Worm (Caenorhabditis elegans) whole organism, late embryonic: Measurements from ENCODE around the gene K04C1.3.

Experiments
- C38D4.7 ChIP-seq: fragments of 200-800 bp; sonication (Bioruptor generic); optimal IDR thresholded peaks from 2 replicates; lab custom pipeline; 2018; ENCODE audit warnings: mild to moderate bottlenecking, missing genetic modification characterization, moderate library complexity, missing compliant biosample characterization
- F13H6.1 ChIP-seq: sonication (generic microtip); optimal IDR thresholded peaks from 2 replicates; lab custom pipeline; 2016; ENCODE audit warnings: missing genetic modification characterization, missing compliant biosample characterization
- K02D7.2 ChIP-seq: sonication (generic microtip); optimal IDR thresholded peaks from 2 replicates; lab custom pipeline; 2017; ENCODE audit warnings: mild to moderate bottlenecking, missing genetic modification characterization, missing compliant biosample characterization
- K09A11.1 ChIP-seq: sonication (generic microtip); optimal IDR thresholded peaks from 2 replicates; lab custom pipeline; 2017; ENCODE audit warnings: antibody characterized with exemption, mild to moderate bottlenecking, missing genetic modification characterization, missing compliant biosample characterization; ENCODE audit not compliant: insufficient read depth
- Y22D7AL.16 ChIP-seq: sonication (generic microtip); optimal IDR thresholded peaks from 2 replicates; lab custom pipeline; 2016; ENCODE audit warnings: missing genetic modification characterization, missing compliant biosample characterization
- ceh-18 ChIP-seq: sonication (generic microtip); optimal IDR thresholded peaks from 2 replicates; lab custom pipeline; 2016; ENCODE audit warnings: missing genetic modification characterization, missing compliant biosample characterization
- ceh-19 ChIP-seq: fragments of 200-800 bp; sonication (Bioruptor generic); optimal IDR thresholded peaks from 2 replicates; lab custom pipeline; 2018; ENCODE audit warnings: mild to moderate bottlenecking, missing genetic modification characterization, missing compliant biosample characterization
- ceh-2 ChIP-seq: sonication (generic microtip); optimal IDR thresholded peaks from 2 replicates; lab custom pipeline; 2016; ENCODE audit warnings: missing genotype, missing genetic modification characterization, missing compliant biosample characterization
- ceh-30 ChIP-seq: fragments of 150-350 bp; optimal IDR thresholded peaks from 2 replicates; lab custom pipeline; 2014; ENCODE audit warnings: missing biosample characterization, missing genetic modification characterization
- ceh-34 ChIP-seq: sonication (generic microtip); optimal IDR thresholded peaks from 2 replicates; lab custom pipeline; 2016; ENCODE audit warnings: mild to moderate bottlenecking, missing genetic modification characterization, missing compliant biosample characterization
- ceh-6 ChIP-seq: fragments of 200-800 bp; sonication (Bioruptor generic); optimal IDR thresholded peaks from 2 replicates; lab custom pipeline; 2018; ENCODE audit warnings: mild to moderate bottlenecking, missing genetic modification characterization, missing compliant biosample characterization
- ceh-9 ChIP-seq: sonication (generic microtip); optimal IDR thresholded peaks from 2 replicates; lab custom pipeline; 2016; ENCODE audit warnings: mild to moderate bottlenecking, missing genetic modification characterization, inconsistent platforms, missing compliant biosample characterization
- che-1 ChIP-seq: sonication (generic microtip); optimal IDR thresholded peaks from 2 replicates; lab custom pipeline; 2016; ENCODE audit warnings: mild to moderate bottlenecking, missing genetic modification characterization, missing compliant biosample characterization
- elt-4 ChIP-seq: sonication (generic microtip); optimal IDR thresholded peaks from 2 replicates; lab custom pipeline; 2016; ENCODE audit warnings: missing genetic modification characterization, missing compliant biosample characterization
- ets-4 ChIP-seq: sonication (generic microtip); optimal IDR thresholded peaks from 2 replicates; lab custom pipeline; 2016; ENCODE audit warnings: missing genetic modification characterization, missing compliant biosample characterization
- fkh-10 ChIP-seq: fragments of 150-350 bp; optimal IDR thresholded peaks from 2 replicates; lab custom pipeline; 2014; ENCODE audit warnings: missing biosample characterization, missing genetic modification reagents, missing genetic modification characterization
- gmeb-2 ChIP-seq: sonication (generic microtip); optimal IDR thresholded peaks from 2 replicates; lab custom pipeline; 2016; ENCODE audit warnings: missing genetic modification characterization, inconsistent platforms, missing compliant biosample characterization
- hlh-13 ChIP-seq: fragments of 200-800 bp; sonication (Bioruptor generic); optimal IDR thresholded peaks from 2 replicates; lab custom pipeline; 2018; ENCODE audit warnings: mild to moderate bottlenecking, missing genetic modification characterization, missing compliant biosample characterization
- hlh-15 ChIP-seq: sonication (generic microtip); optimal IDR thresholded peaks from 2 replicates; lab custom pipeline; 2016; ENCODE audit warnings: missing genetic modification characterization, missing compliant biosample characterization
- hlh-6 ChIP-seq: sonication (generic microtip); optimal IDR thresholded peaks from 2 replicates; lab custom pipeline; 2016; ENCODE audit warnings: missing genotype, missing genetic modification characterization, missing compliant biosample characterization
- lin-11 ChIP-seq: fragments of 200-800 bp; sonication (Bioruptor generic); optimal IDR thresholded peaks from 2 replicates; lab custom pipeline; 2018; ENCODE audit warnings: mild to moderate bottlenecking, missing genetic modification characterization, missing compliant biosample characterization
- nfya-1 ChIP-seq: sonication (generic microtip); optimal IDR thresholded peaks from 2 replicates; lab custom pipeline; 2017; ENCODE audit warnings: missing genetic modification characterization, mild to moderate bottlenecking, missing compliant biosample characterization, antibody characterized with exemption, moderate library complexity
- odd-2 ChIP-seq: sonication (generic microtip); optimal IDR thresholded peaks from 2 replicates; lab custom pipeline; 2017; ENCODE audit warnings: antibody characterized with exemption, mild to moderate bottlenecking, missing genetic modification characterization, missing compliant biosample characterization
- pag-3 ChIP-seq: sonication (generic microtip); optimal IDR thresholded peaks from 2 replicates; lab custom pipeline; 2016; ENCODE audit warnings: missing compliant biosample characterization, missing genetic modification characterization, borderline replicate concordance
- pat-9 ChIP-seq: fragments of 200-800 bp; sonication (Bioruptor generic); optimal IDR thresholded peaks from 2 replicates; lab custom pipeline; 2018; ENCODE audit warnings: mild to moderate bottlenecking, missing genetic modification characterization, moderate library complexity, missing compliant biosample characterization
- pha-4 ChIP-seq: fragments of 150-350 bp; optimal IDR thresholded peaks from 2 replicates; lab custom pipeline; 2018; ENCODE audit warnings: missing biosample characterization, missing genetic modification reagents, missing genetic modification characterization
- ref-2 ChIP-seq: sonication (generic microtip); optimal IDR thresholded peaks from 2 replicates; lab custom pipeline; 2016; ENCODE audit warnings: missing genetic modification characterization, missing compliant biosample characterization
- sdc-2 ChIP-seq: sonication (generic microtip); optimal IDR thresholded peaks from 2 replicates; lab custom pipeline; 2016; ENCODE audit warnings: missing genotype, missing genetic modification characterization, missing compliant biosample characterization
- sox-2 ChIP-seq: fragments of 200-800 bp; sonication (Bioruptor generic); IDR thresholded peaks from 2 replicates; pipeline ENCODE4 v1.3.6; 2022; ENCODE audit warnings: missing genetic modification reagents, missing genetic modification characterization, missing compliant biosample characterization
- sox-4 ChIP-seq: sonication (generic microtip); optimal IDR thresholded peaks from 2 replicates; lab custom pipeline; 2017; ENCODE audit warnings: mild to moderate bottlenecking, missing genetic modification characterization, inconsistent platforms, missing compliant biosample characterization
- tbx-2 ChIP-seq: sonication (generic microtip); optimal IDR thresholded peaks from 2 replicates; lab custom pipeline; 2016; ENCODE audit warnings: missing genetic modification characterization, missing compliant biosample characterization
- unc-42 ChIP-seq: sonication (generic microtip); optimal IDR thresholded peaks from 2 replicates; lab custom pipeline; 2016; ENCODE audit warnings: missing genotype, missing genetic modification characterization, missing compliant biosample characterization
- unc-55 ChIP-seq: sonication (generic microtip); optimal IDR thresholded peaks from 2 replicates; lab custom pipeline; 2017; ENCODE audit warnings: missing biosample characterization, missing genetic modification reagents, missing genetic modification characterization
- unc-86 ChIP-seq: sonication (generic microtip); optimal IDR thresholded peaks from 2 replicates; lab custom pipeline; 2016; ENCODE audit warnings: missing genetic modification characterization, missing compliant biosample characterization

Gene K04C1.3

DNA sequence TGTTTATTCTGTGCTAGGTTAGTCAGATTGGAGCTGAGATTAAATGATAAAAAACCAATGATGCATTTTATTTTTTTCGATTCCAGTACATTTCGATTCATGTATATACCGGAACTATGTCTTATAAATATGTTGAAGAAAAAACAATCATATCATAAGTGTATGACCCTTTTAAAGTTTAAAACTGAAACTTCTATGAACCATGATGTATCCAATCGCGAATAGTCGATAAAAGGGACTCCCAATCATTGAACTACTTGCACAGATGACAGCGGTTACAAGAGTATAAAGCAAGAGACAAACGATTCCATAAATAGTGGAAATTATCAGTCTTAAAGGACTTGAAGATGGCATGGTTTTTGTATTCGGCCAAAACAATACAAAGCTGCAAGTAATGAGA lies 8.3 kb downstream of the K04C1.3 start, which contains the start of gene srg-37:
Gene srg-37 (minus strand): TSS at position 101 of the 400 bp plus-strand sequence.
- TF ChIP-seq pha-4 (no peak), ceh-2 (no peak), odd-2 (no peak), che-1 (tag; lab: Kevin White, UChicago) (no peak), hlh-15 (tag; lab: Kevin White, UChicago) (no peak), pat-9 (no peak)

DNA sequence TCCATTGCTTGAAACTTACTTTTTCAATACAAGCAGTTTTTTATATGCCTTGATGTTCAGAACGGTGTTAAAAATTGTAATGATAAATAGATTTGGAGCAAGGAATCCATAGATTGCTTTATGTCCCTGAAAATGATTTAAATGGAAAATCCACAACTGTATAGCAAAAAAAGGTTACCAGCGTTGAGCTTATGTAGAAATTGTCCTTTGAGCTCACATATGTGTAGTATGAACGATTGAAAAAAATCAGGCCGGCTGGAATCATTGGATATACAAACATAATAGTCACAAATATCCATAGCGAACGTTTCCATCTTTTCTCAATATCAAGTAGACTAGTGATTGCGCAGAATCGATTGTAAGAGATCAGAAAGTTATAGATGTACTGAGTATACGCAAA lies 8.8 kb downstream of the K04C1.3 start, which contains the start of gene srg-36:
Gene srg-36 (minus strand): TSS at position 101 of the 400 bp plus-strand sequence.
- TF ChIP-seq F13H6.1 (tag; lab: Kevin White, UChicago) (no peak), elt-4 (tag; lab: Kevin White, UChicago) (no peak), ets-4 (tag; lab: Kevin White, UChicago) (no peak), pag-3 (tag; lab: Kevin White, UChicago) (no peak), ceh-9 (tag; lab: Kevin White, UChicago) (no peak), tbx-2 (no peak), unc-86 (tag; lab: Kevin White, UChicago) (no peak), ceh-2 (no peak), hlh-13 (GFP tag; lab: Kevin White, UChicago) (no peak), sox-4 (tag; lab: Kevin White, UChicago) (no peak), K02D7.2 (no peak), fkh-10 (GFP tag; lab: Kevin White, UChicago) (no peak), unc-42 (tag; lab: Kevin White, UChicago) (no peak), K09A11.1 (no peak), ceh-19 (GFP tag; lab: Kevin White, UChicago) (no peak), che-1 (tag; lab: Kevin White, UChicago) (no peak), ref-2 (tag; lab: Kevin White, UChicago) (no peak), nfya-1 (tag; lab: Kevin White, UChicago) (no peak)

DNA sequence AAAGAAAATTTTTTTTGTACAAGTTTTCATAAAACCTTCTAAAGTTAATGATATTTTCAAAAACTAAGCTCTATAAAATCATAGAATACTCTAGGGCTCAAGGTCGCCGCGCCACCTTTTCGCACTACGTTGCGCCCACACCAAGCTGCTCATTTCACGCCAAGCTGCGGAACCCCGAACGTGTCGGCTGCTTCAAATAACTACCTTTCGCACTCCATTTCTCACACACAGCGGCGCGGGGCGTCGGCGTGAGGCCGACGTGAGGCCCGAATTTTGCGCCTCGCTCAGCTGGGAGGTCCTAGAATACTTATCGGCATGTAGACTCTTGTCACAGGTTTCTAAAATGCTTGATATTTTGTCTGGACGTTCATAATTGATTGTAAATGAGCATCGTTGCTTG lies 11.2 kb downstream of the K04C1.3 start:
- TF ChIP-seq Y22D7AL.16 (tag; lab: Kevin White, UChicago) (no peak), ref-2 (tag; lab: Kevin White, UChicago) (no peak), unc-86 (tag; lab: Kevin White, UChicago) (no peak), pha-4 (no peak), gmeb-2 (no peak), ceh-30 (tag; lab: Kevin White, UChicago) (no peak), unc-55 (GFP tag; lab: Kevin White, UChicago) (no peak), ceh-18 (tag; lab: Kevin White, UChicago) (no peak), F13H6.1 (tag; lab: Kevin White, UChicago) (no peak), ceh-34 (tag; lab: Kevin White, UChicago) (no peak), sdc-2 (no peak), che-1 (tag; lab: Kevin White, UChicago) (no peak), sox-2 (GFP tag; lab: Robert Waterston, UW) (no peak), sox-4 (tag; lab: Kevin White, UChicago) (no peak), hlh-6 (tag; lab: Kevin White, UChicago) (no peak)

- peak; percentile 4 for TF ChIP-seq lin-11 (tag; lab: Kevin White, UChicago)
- TF ChIP-seq hlh-13 (GFP tag; lab: Kevin White, UChicago), result peak; percentile 12
- peak; percentile 55 for TF ChIP-seq C38D4.7 (GFP tag; lab: Kevin White, UChicago)
- TF ChIP-seq ceh-6 (GFP tag; lab: Kevin White, UChicago), result peak; percentile 27
- peak; percentile 28 for TF ChIP-seq pat-9
- peak; percentile 51 for TF ChIP-seq ceh-19 (GFP tag; lab: Kevin White, UChicago)
- peak; percentile 17 for TF ChIP-seq che-1 (tag; lab: Kevin White, UChicago)
- peak; percentile 8 for TF ChIP-seq K02D7.2
Measured at ce11 chrX:14229306-14229845, 13.8 kb downstream of the K04C1.3 start.
